Fruit fly (Drosophila melanogaster) whole organism, embryonic: ENCODE measurements around the gene Drs.

Source experiments
- Atf-2 ChIP-seq: fragments of 200-800 bp; sonication (Bioruptor generic); optimal IDR thresholded peaks from 2 replicates; lab custom pipeline; 2016; ENCODE audit warnings: missing biosample characterization, missing genetic modification characterization
- Bteb2 ChIP-seq: fragments of 200-800 bp; sonication (Bioruptor generic); optimal IDR thresholded peaks from 2 replicates; lab custom pipeline; 2016; ENCODE audit warnings: missing biosample characterization, missing genetic modification characterization
- CG10543 ChIP-seq: fragments of 200-800 bp; sonication (Bioruptor generic); optimal IDR thresholded peaks from 3 replicates; lab custom pipeline; 2017; ENCODE audit warnings: missing biosample characterization, mild to moderate bottlenecking, missing genetic modification characterization, moderate library complexity
- CG11504 ChIP-seq: fragments of 200-800 bp; sonication (Bioruptor generic); optimal IDR thresholded peaks from 3 replicates; lab custom pipeline; 2019; ENCODE audit warnings: missing biosample characterization, mild to moderate bottlenecking, missing genetic modification characterization, moderate library complexity
- CG12299 ChIP-seq: fragments of 200-800 bp; sonication (Bioruptor generic); optimal IDR thresholded peaks from 2 replicates; lab custom pipeline; 2018; ENCODE audit warnings: missing biosample characterization, mild to moderate bottlenecking, missing genetic modification characterization
- CG12659 ChIP-seq: fragments of 200-800 bp; sonication (Bioruptor generic); optimal IDR thresholded peaks from 3 replicates; lab custom pipeline; 2017; ENCODE audit warnings: mild to moderate bottlenecking, missing biosample characterization, missing genetic modification reagents, missing genetic modification characterization
- CG13624 ChIP-seq: fragments of 200-800 bp; sonication (Bioruptor generic); optimal IDR thresholded peaks from 2 replicates; lab custom pipeline; 2016; ENCODE audit warnings: missing biosample characterization, missing genetic modification characterization
- CG15011 ChIP-seq: fragments of 200-800 bp; sonication (Bioruptor generic); optimal IDR thresholded peaks from 3 replicates; lab custom pipeline; 2018; ENCODE audit warnings: missing biosample characterization, mild to moderate bottlenecking, missing genetic modification characterization
- CG1602 ChIP-seq: fragments of 200-800 bp; sonication (Bioruptor generic); optimal IDR thresholded peaks from 3 replicates; lab custom pipeline; 2016; ENCODE audit warnings: missing biosample characterization, missing genetic modification characterization
- CG18262 ChIP-seq: fragments of 200-800 bp; optimal IDR thresholded peaks from 3 replicates; lab custom pipeline; 2019; ENCODE audit warnings: missing biosample characterization, mild to moderate bottlenecking, missing genetic modification characterization, moderate library complexity
- CG18599 ChIP-seq: fragments of 200-800 bp; sonication (Bioruptor generic); optimal IDR thresholded peaks from 3 replicates; lab custom pipeline; 2017; ENCODE audit warnings: missing biosample characterization, missing genetic modification characterization, mild to moderate bottlenecking, moderate library complexity, missing genetic modification reagents
- CG3065 ChIP-seq: fragments of 200-800 bp; sonication (Bioruptor generic); optimal IDR thresholded peaks from 2 replicates; lab custom pipeline; 2016; ENCODE audit warnings: missing biosample characterization, missing genetic modification characterization
- CG32532 ChIP-seq: fragments of 200-800 bp; sonication (Bioruptor generic); IDR thresholded peaks from 2 replicates; pipeline ENCODE4 v1.3.6; 2022; ENCODE audit warnings: missing biosample characterization, missing genetic modification characterization
- CG32772 ChIP-seq: fragments of 200-800 bp; sonication (Bioruptor generic); IDR thresholded peaks from 2 replicates; pipeline ENCODE4 v1.3.6; 2022; ENCODE audit warnings: missing biosample characterization, missing genetic modification characterization
- CG34376 ChIP-seq: fragments of 200-800 bp; sonication (Bioruptor generic); optimal IDR thresholded peaks from 2 replicates; lab custom pipeline; 2018; ENCODE audit warnings: missing biosample characterization, mild to moderate bottlenecking, missing genetic modification characterization
- CG34422 ChIP-seq: fragments of 200-800 bp; sonication (Bioruptor generic); IDR thresholded peaks from 3 replicates; pipeline ENCODE4 v1.3.6; 2022; ENCODE audit warnings: missing biosample characterization, missing genetic modification characterization
- CG3847 ChIP-seq: fragments of 200-800 bp; sonication (Bioruptor generic); IDR thresholded peaks from 2 replicates; pipeline ENCODE4 v1.3.6; 2022; ENCODE audit warnings: missing biosample characterization, missing genetic modification characterization
- CG4328 ChIP-seq: fragments of 200-800 bp; sonication (Bioruptor generic); optimal IDR thresholded peaks from 3 replicates; lab custom pipeline; 2017; ENCODE audit warnings: missing biosample characterization, missing genetic modification reagents, missing genetic modification characterization
- CG43689 ChIP-seq: fragments of 200-800 bp; sonication (Bioruptor generic); IDR thresholded peaks from 2 replicates; pipeline ENCODE4 v1.3.6; 2022; ENCODE audit warnings: missing biosample characterization, missing genetic modification characterization
- CG4404 ChIP-seq: fragments of 200-800 bp; sonication (Bioruptor generic); IDR thresholded peaks from 2 replicates; pipeline ENCODE4 v1.3.6; 2022; ENCODE audit warnings: missing biosample characterization, missing genetic modification characterization
- CG4707 ChIP-seq: fragments of 200-800 bp; sonication (Bioruptor generic); optimal IDR thresholded peaks from 2 replicates; lab custom pipeline; 2018; ENCODE audit warnings: missing biosample characterization, mild to moderate bottlenecking, missing genetic modification characterization, moderate library complexity
- CG6683 ChIP-seq: fragments of 200-800 bp; sonication (Bioruptor generic); optimal IDR thresholded peaks from 2 replicates; lab custom pipeline; 2017; ENCODE audit warnings: missing biosample characterization, mild to moderate bottlenecking, missing genetic modification characterization, missing genetic modification reagents
- CG8478 ChIP-seq: fragments of >200 bp; optimal IDR thresholded peaks from 2 replicates; lab custom pipeline; 2018
- Dip2 ChIP-seq: fragments of 200-800 bp; sonication (Bioruptor generic); IDR thresholded peaks from 2 replicates; pipeline ENCODE4 v1.3.6; 2022; ENCODE audit warnings: missing biosample characterization, missing genetic modification characterization
- ERR ChIP-seq: fragments of 200-800 bp; sonication (Bioruptor generic); optimal IDR thresholded peaks from 2 replicates; lab custom pipeline; 2016; ENCODE audit warnings: missing biosample characterization, missing genetic modification characterization
- HmgD ChIP-seq: fragments of 200-800 bp; sonication (Bioruptor generic); optimal IDR thresholded peaks from 3 replicates; lab custom pipeline; 2016; ENCODE audit warnings: missing biosample characterization, missing genetic modification characterization
- Oaz ChIP-seq: fragments of 200-800 bp; sonication (Bioruptor generic); IDR thresholded peaks from 2 replicates; pipeline ENCODE4 v1.3.6; 2022; ENCODE audit warnings: missing biosample characterization, missing genetic modification characterization
- Sin3A ChIP-seq: fragments of >200 bp; optimal IDR thresholded peaks from 2 replicates; lab custom pipeline; 2018
- Xbp1 ChIP-seq: fragments of 200-800 bp; sonication (Bioruptor generic); optimal IDR thresholded peaks from 3 replicates; lab custom pipeline; 2016; ENCODE audit warnings: missing biosample characterization, mild to moderate bottlenecking, missing genetic modification characterization
- Xrp1 ChIP-seq: fragments of 200-800 bp; sonication (Bioruptor generic); IDR thresholded peaks from 2 replicates; pipeline ENCODE4 v1.3.6; 2022; ENCODE audit warnings: missing biosample characterization, missing genetic modification characterization
- bcd ChIP-seq: fragments of 200-800 bp; sonication (Bioruptor generic); optimal IDR thresholded peaks from 2 replicates; lab custom pipeline; 2017; ENCODE audit warnings: missing biosample characterization, mild to moderate bottlenecking, missing genetic modification characterization
- cad ChIP-seq: fragments of >200 bp; optimal IDR thresholded peaks from 2 replicates; lab custom pipeline; 2017; ENCODE audit warnings: missing biosample characterization, missing genetic modification characterization
- crol ChIP-seq: fragments of 200-800 bp; sonication (Bioruptor generic); IDR thresholded peaks from 2 replicates; pipeline ENCODE4 v1.3.6; 2022; ENCODE audit warnings: missing biosample characterization, missing genetic modification characterization
- crp ChIP-seq, 2 experiments: fragments of 200-800 bp; sonication (Bioruptor generic); optimal IDR thresholded peaks; 2 replicates in 1 of 2; 3 replicates in 1 of 2; lab custom pipeline; 2017; ENCODE audit warnings: missing biosample characterization in 2 of 2, missing genetic modification characterization in 2 of 2, mild to moderate bottlenecking in 1 of 2, moderate library complexity in 1 of 2
- gce ChIP-seq: fragments of 200-800 bp; sonication (Bioruptor generic); IDR thresholded peaks from 3 replicates; pipeline ENCODE4 v1.3.6; 2022; ENCODE audit warnings: missing biosample characterization, missing genetic modification characterization
- grn ChIP-seq: fragments of 200-800 bp; sonication (Bioruptor generic); optimal IDR thresholded peaks from 3 replicates; lab custom pipeline; 2017; ENCODE audit warnings: missing biosample characterization, missing genetic modification characterization
- hbn ChIP-seq: fragments of 200-800 bp; sonication (Bioruptor generic); IDR thresholded peaks from 2 replicates; pipeline ENCODE4 v1.3.6; 2022; ENCODE audit warnings: missing biosample characterization, missing genetic modification characterization; ENCODE audit not compliant: partially characterized antibody
- jing ChIP-seq: fragments of 200-800 bp; sonication (Bioruptor generic); optimal IDR thresholded peaks from 2 replicates; lab custom pipeline; 2018; ENCODE audit warnings: missing biosample characterization, mild to moderate bottlenecking, missing genetic modification characterization
- jumu ChIP-seq: fragments of 200-800 bp; sonication (Bioruptor generic); optimal IDR thresholded peaks from 3 replicates; lab custom pipeline; 2016; ENCODE audit warnings: missing biosample characterization, missing genetic modification characterization
- ken ChIP-seq: fragments of 200-800 bp; sonication (Bioruptor generic); IDR thresholded peaks from 3 replicates; pipeline ENCODE4 v1.3.6; 2022; ENCODE audit warnings: missing biosample characterization, missing genetic modification characterization
- kni ChIP-seq: fragments of 200-800 bp; sonication (Bioruptor generic); optimal IDR thresholded peaks from 3 replicates; lab custom pipeline; 2017; ENCODE audit warnings: mild to moderate bottlenecking, missing biosample characterization, missing genetic modification reagents, missing genetic modification characterization
- lab ChIP-seq: fragments of 200-800 bp; sonication (Bioruptor generic); optimal IDR thresholded peaks from 3 replicates; lab custom pipeline; 2017; ENCODE audit warnings: missing biosample characterization, missing genetic modification characterization, mild to moderate bottlenecking, moderate library complexity, missing genetic modification reagents
- maf-S ChIP-seq: fragments of 200-800 bp; sonication (Bioruptor generic); optimal IDR thresholded peaks from 2 replicates; lab custom pipeline; 2016; ENCODE audit warnings: missing biosample characterization, missing genetic modification characterization
- mirr ChIP-seq: fragments of 200-800 bp; sonication (Bioruptor generic); optimal IDR thresholded peaks from 3 replicates; lab custom pipeline; 2018; ENCODE audit warnings: missing biosample characterization, mild to moderate bottlenecking, missing genetic modification characterization
- onecut ChIP-seq: fragments of 200-800 bp; sonication (Bioruptor generic); IDR thresholded peaks from 2 replicates; pipeline ENCODE4 v1.3.6; 2022; ENCODE audit warnings: missing biosample characterization, missing genetic modification characterization
- sr ChIP-seq: fragments of 200-800 bp; sonication (Bioruptor generic); IDR thresholded peaks from 3 replicates; pipeline ENCODE4 v1.3.6; 2022; ENCODE audit warnings: missing biosample characterization, missing genetic modification characterization
- sug ChIP-seq: fragments of 200-800 bp; optimal IDR thresholded peaks from 2 replicates; lab custom pipeline; 2019; ENCODE audit warnings: missing biosample characterization, mild to moderate bottlenecking, missing genetic modification characterization, moderate library complexity
- toy ChIP-seq: fragments of 200-800 bp; sonication (Bioruptor generic); IDR thresholded peaks from 2 replicates; pipeline ENCODE4 v1.3.6; 2022; ENCODE audit warnings: missing biosample characterization, missing genetic modification characterization
- usp ChIP-seq: fragments of >200 bp; optimal IDR thresholded peaks from 2 replicates; lab custom pipeline; 2017; ENCODE audit warnings: missing biosample characterization, missing genetic modification characterization
- vvl ChIP-seq: fragments of 200-800 bp; sonication (Bioruptor generic); IDR thresholded peaks from 2 replicates; pipeline ENCODE4 v1.3.6; 2022; ENCODE audit warnings: missing biosample characterization, missing genetic modification characterization
- zf30C ChIP-seq: fragments of 200-800 bp; sonication (Bioruptor generic); optimal IDR thresholded peaks from 3 replicates; lab custom pipeline; 2018; ENCODE audit warnings: missing biosample characterization, mild to moderate bottlenecking, missing genetic modification characterization

Drs gene

DNA sequence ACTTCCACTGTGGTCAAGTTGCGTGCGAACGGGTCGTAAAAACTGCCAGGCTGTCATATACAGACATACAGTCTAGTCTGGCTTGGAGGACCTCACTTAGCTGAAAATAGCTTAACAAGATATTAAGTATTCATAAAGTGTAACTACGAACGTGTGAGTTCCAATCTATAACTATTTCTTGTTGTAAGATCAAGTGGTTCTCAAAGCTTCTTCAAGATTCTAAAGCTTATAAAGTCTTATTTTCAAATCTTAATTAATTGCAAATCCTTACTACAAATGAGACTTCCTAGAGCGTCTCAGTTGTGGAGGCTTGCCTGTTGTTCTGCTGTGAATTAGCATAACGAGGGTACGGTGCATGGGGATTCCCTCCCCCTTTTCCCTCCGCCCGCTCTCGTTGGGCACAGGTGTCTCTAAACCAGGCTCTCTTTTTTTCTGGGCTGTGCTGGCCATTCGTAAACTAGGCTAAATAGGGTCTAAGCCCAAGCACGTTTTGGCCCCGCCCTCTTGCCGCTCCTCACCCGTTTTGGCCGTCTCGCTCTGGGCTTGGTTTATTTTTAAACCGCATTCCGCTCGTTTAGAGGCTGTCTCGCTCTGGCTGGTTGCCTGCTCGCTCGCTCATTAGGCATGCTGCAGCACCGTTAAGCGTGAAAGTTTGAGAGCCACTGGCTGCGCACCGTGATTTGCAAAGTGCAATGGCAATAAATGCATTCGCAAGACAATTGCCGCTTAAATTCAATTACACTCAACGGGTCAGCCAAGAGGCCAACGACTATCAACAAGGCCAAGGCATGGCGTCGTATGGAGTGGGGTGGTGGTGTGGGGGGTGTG lies 31.1 kb upstream of the Drs start (continued):
- TF ChIP-seq lab (GFP tag; lab: Kevin White, UChicago) (no peak), CG3065 (GFP tag; lab: Kevin White, UChicago) (no peak), hbn (GFP tag; lab: Robert Waterston, UW) (no peak), CG43689 (GFP tag; lab: Robert Waterston, UW) (no peak), CG15011 (GFP tag; lab: Kevin White, UChicago) (no peak), jing (GFP tag; lab: Kevin White, UChicago) (no peak), CG11504 (tag; lab: Kevin White, UChicago) (no peak), CG34376 (GFP tag; lab: Kevin White, UChicago) (no peak), CG10543 (GFP tag; lab: Kevin White, UChicago) (no peak), CG18262 (tag; lab: Kevin White, UChicago) (no peak), mirr (no peak), kni (GFP tag; lab: Kevin White, UChicago) (peak; percentile 29), cad (GFP tag; lab: Kevin White, UChicago) (peak; percentile 54), CG4707 (GFP tag; lab: Kevin White, UChicago) (no peak), CG32772 (GFP tag; lab: Robert Waterston, UW) (no peak), jumu (GFP tag; lab: Kevin White, UChicago) (no peak), crol (GFP tag; lab: Robert Waterston, UW) (peak; percentile 78), toy (GFP tag; lab: Robert Waterston, UW) (no peak), zf30C (GFP tag; lab: Kevin White, UChicago) (no peak), CG12659 (GFP tag; lab: Kevin White, UChicago) (no peak), CG12299 (tag; lab: Kevin White, UChicago) (no peak), CG6683 (GFP tag; lab: Kevin White, UChicago) (no peak), bcd (GFP tag; lab: Kevin White, UChicago) (no peak), HmgD (GFP tag; lab: Kevin White, UChicago) (no peak), Dip2 (no peak), vvl (0 out of 2 replicates have a peak, but pooled peaks have one; percentile 7), sr (GFP tag; lab: Robert Waterston, UW) (no peak), ken (no peak), grn (GFP tag; lab: Kevin White, UChicago) (no peak), CG3847 (no peak), Atf-2 (GFP tag; lab: Kevin White, UChicago) (no peak), crp (GFP tag; optimal IDR thresholded peaks at IDR 0.05; lab: Kevin White, UChicago) (no peak), gce (GFP tag; lab: Robert Waterston, UW) (no peak), CG32532 (no peak), CG13624 (GFP tag; lab: Kevin White, UChicago) (no peak), sug (tag; lab: Kevin White, UChicago) (no peak), Oaz (GFP tag; lab: Robert Waterston, UW) (no peak), CG18599 (no peak), Sin3A (no peak), CG4404 (no peak), Xrp1 (no peak), CG34422 (GFP tag; lab: Robert Waterston, UW) (0 out of 3 replicates have a peak, but pooled peaks have one; percentile 26), CG4328 (no peak), onecut (GFP tag; lab: Robert Waterston, UW) (no peak), CG1602 (GFP tag; lab: Kevin White, UChicago) (no peak), usp (GFP tag; lab: Kevin White, UChicago) (no peak), Bteb2 (GFP tag; lab: Kevin White, UChicago) (no peak), CG8478 (lab: Kevin White, UChicago) (no peak), ERR (no peak), maf-S (GFP tag; lab: Kevin White, UChicago) (no peak), Xbp1 (no peak)
